Worm (Caenorhabditis elegans): Measurements from ENCODE around the gene mnk-1.

DNA sequence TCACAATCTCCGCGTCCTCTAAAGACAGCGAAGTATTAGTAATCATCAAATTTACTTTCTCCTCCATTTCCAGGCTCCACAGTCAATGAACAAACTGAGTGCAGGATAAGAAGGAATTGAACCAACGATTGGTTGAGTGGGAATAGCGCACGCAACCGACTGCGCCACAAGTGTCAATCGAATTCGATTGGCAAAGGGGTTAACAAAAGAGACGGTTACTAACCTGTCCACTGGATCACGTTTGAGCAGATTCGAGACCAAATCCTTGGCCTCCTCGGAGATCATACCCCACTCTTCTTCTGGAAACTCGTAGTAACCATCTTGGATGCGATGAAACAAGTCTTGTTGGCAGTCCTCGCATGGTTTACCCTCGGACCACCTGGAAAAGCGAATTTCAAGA lies 9.6 kb downstream of the mnk-1 start:
- TF ChIP-seq flt-1 (GFP tag; IDR thresholded peaks at IDR 0.05) = 0 out of 2 replicates have a peak, but pooled peaks have one; percentile 36
- no peak for TF ChIP-seq tra-4 (tag; optimal IDR thresholded peaks at IDR 0.05)
- TF ChIP-seq tbx-11 (GFP tag; IDR thresholded peaks at IDR 0.05) = no peak
- TF ChIP-seq ets-7 (tag; optimal IDR thresholded peaks at IDR 0.05) = no peak
- TF ChIP-seq ceh-36 (tag; optimal IDR thresholded peaks at IDR 0.05) = peak; percentile 34
- TF ChIP-seq hmg-4 (GFP tag; optimal IDR thresholded peaks at IDR 0.05) = no peak
- no peak for TF ChIP-seq F13C5.2 (tag; optimal IDR thresholded peaks at IDR 0.05)

Measured in whole organism, early embryonic.